Fruit fly (Drosophila melanogaster) whole organism, adult: ENCODE results near the gene ATPsynGL.

Experiments used
- CG14711 ChIP-seq: fragments of 200-800 bp; sonication (Bioruptor generic); optimal IDR thresholded peaks from 2 replicates; lab custom pipeline; 2018; ENCODE audit warnings: missing biosample characterization, mild to moderate bottlenecking, missing genetic modification characterization, moderate library complexity
- CG33017 ChIP-seq: fragments of 200-800 bp; sonication (Bioruptor generic); optimal IDR thresholded peaks from 2 replicates; lab custom pipeline; 2018; ENCODE audit warnings: missing biosample characterization, mild to moderate bottlenecking, missing genetic modification characterization, moderate library complexity
- CG5204 ChIP-seq: fragments of 200-800 bp; sonication (Bioruptor generic); optimal IDR thresholded peaks from 2 replicates; lab custom pipeline; 2016; ENCODE audit warnings: missing biosample characterization, missing genetic modification characterization
- ovo ChIP-seq: fragments of 200-800 bp; sonication (Bioruptor generic); optimal IDR thresholded peaks from 2 replicates; lab custom pipeline; 2016; ENCODE audit warnings: missing biosample characterization, missing genetic modification characterization

- no peak for TF ChIP-seq CG33017 (tag; lab: Kevin White, UChicago)
- no peak for TF ChIP-seq ovo (GFP tag; lab: Kevin White, UChicago)
- no peak for TF ChIP-seq CG5204
- no peak for TF ChIP-seq CG14711 (tag; lab: Kevin White, UChicago)
Observed at dm6 chr2L:7722102-7722501, 25.0 kb upstream of the ATPsynGL start.
